Worm (Caenorhabditis elegans) whole organism, L2 larva: ENCODE data around the gene sqst-1.
A peak's percentile ranks its signal among the peaks of the same experiment; 100 is the strongest.

Experiments used
- C34F6.9 ChIP-seq: fragments of 150-350 bp; optimal IDR thresholded peaks from 2 replicates; lab custom pipeline; 2014; ENCODE audit warnings: missing biosample characterization, missing genetic modification characterization
- F13H6.1 ChIP-seq: sonication (generic microtip); optimal IDR thresholded peaks from 2 replicates; lab custom pipeline; 2016; ENCODE audit warnings: missing genetic modification characterization, missing compliant biosample characterization
- R02D3.7 ChIP-seq: fragments of 150-350 bp; optimal IDR thresholded peaks from 2 replicates; lab custom pipeline; 2014; ENCODE audit warnings: missing biosample characterization, missing genetic modification characterization
- Y55F3AM.14 ChIP-seq: fragments of 200-800 bp; sonication (Bioruptor generic); optimal IDR thresholded peaks from 2 replicates; lab custom pipeline; 2018; ENCODE audit warnings: mild to moderate bottlenecking, missing genetic modification characterization, missing compliant biosample characterization
- alr-1 ChIP-seq: fragments of 150-350 bp; optimal IDR thresholded peaks from 2 replicates; lab custom pipeline; 2014; ENCODE audit warnings: missing biosample characterization, missing genetic modification characterization
- blmp-1 ChIP-seq: sonication (generic microtip); optimal IDR thresholded peaks from 2 replicates; lab custom pipeline; 2017; ENCODE audit warnings: missing genetic modification characterization, mild to moderate bottlenecking, missing compliant biosample characterization, antibody characterized with exemption, moderate library complexity; ENCODE audit not compliant: insufficient read depth
- ceh-16 ChIP-seq: fragments of 150-350 bp; optimal IDR thresholded peaks from 2 replicates; lab custom pipeline; 2014; ENCODE audit warnings: missing biosample characterization, missing genetic modification characterization
- ceh-82 ChIP-seq: fragments of 150-350 bp; optimal IDR thresholded peaks from 2 replicates; lab custom pipeline; 2014; ENCODE audit warnings: missing biosample characterization, missing genetic modification characterization
- crh-2 ChIP-seq: sonication (generic microtip); optimal IDR thresholded peaks from 2 replicates; lab custom pipeline; 2017; ENCODE audit warnings: missing biosample characterization, missing genetic modification characterization
- dmd-4 ChIP-seq: sonication (generic microtip); optimal IDR thresholded peaks from 2 replicates; lab custom pipeline; 2017; ENCODE audit warnings: missing biosample characterization, missing genetic modification characterization
- egl-27 ChIP-seq: sonication (generic microtip); optimal IDR thresholded peaks from 3 replicates; lab custom pipeline; 2017; ENCODE audit warnings: missing biosample characterization, missing genetic modification reagents, missing genetic modification characterization
- elt-1 ChIP-seq: fragments of 150-350 bp; optimal IDR thresholded peaks from 2 replicates; lab custom pipeline; 2014; ENCODE audit warnings: missing biosample characterization, missing genetic modification characterization
- fos-1 ChIP-seq: fragments of 150-350 bp; optimal IDR thresholded peaks from 2 replicates; lab custom pipeline; 2014; ENCODE audit warnings: missing biosample characterization, missing genetic modification characterization
- lin-11 ChIP-seq: fragments of 150-350 bp; sonication (generic microtip); optimal IDR thresholded peaks from 2 replicates; lab custom pipeline; 2014; ENCODE audit warnings: missing biosample characterization, missing genetic modification characterization, inconsistent platforms, mixed read lengths
- lin-13 ChIP-seq: fragments of 150-350 bp; optimal IDR thresholded peaks from 2 replicates; lab custom pipeline; 2014; ENCODE audit warnings: missing biosample characterization, missing genetic modification reagents, missing genetic modification characterization
- lin-39 ChIP-seq: fragments of 150-350 bp; optimal IDR thresholded peaks from 2 replicates; lab custom pipeline; 2014; ENCODE audit warnings: missing biosample characterization, missing genetic modification reagents, missing genetic modification characterization
- lsy-2 ChIP-seq, 2 experiments: fragments of 150-350 bp in 1 of 2; sonication (generic microtip) in 1 of 2; optimal IDR thresholded peaks; 2 replicates each; lab custom pipeline; 2014 to 2017; ENCODE audit warnings: missing biosample characterization in 2 of 2, missing genetic modification characterization in 2 of 2
- mab-5 ChIP-seq: fragments of 150-350 bp; optimal IDR thresholded peaks from 2 replicates; lab custom pipeline; 2014; ENCODE audit warnings: missing biosample characterization, missing genetic modification characterization
- mbf-1 ChIP-seq: sonication (generic microtip); optimal IDR thresholded peaks from 2 replicates; lab custom pipeline; 2017; ENCODE audit warnings: missing biosample characterization, missing genetic modification characterization
- nhr-10 ChIP-seq: sonication (generic microtip); optimal IDR thresholded peaks from 2 replicates; lab custom pipeline; 2017; ENCODE audit warnings: missing biosample characterization, missing genetic modification characterization
- nhr-11 ChIP-seq: fragments of 150-350 bp; optimal IDR thresholded peaks from 2 replicates; lab custom pipeline; 2014; ENCODE audit warnings: missing biosample characterization, missing genetic modification characterization
- nhr-12 ChIP-seq: fragments of 150-350 bp; optimal IDR thresholded peaks from 2 replicates; lab custom pipeline; 2014; ENCODE audit warnings: missing biosample characterization, missing genetic modification characterization
- nhr-129 ChIP-seq: fragments of 150-350 bp; optimal IDR thresholded peaks from 2 replicates; lab custom pipeline; 2014; ENCODE audit warnings: missing biosample characterization, missing genetic modification characterization
- nhr-23 ChIP-seq: fragments of 150-350 bp; optimal IDR thresholded peaks from 2 replicates; lab custom pipeline; 2014; ENCODE audit warnings: missing biosample characterization, missing genetic modification reagents, missing genetic modification characterization
- nhr-237 ChIP-seq: fragments of 150-350 bp; optimal IDR thresholded peaks from 2 replicates; lab custom pipeline; 2014; ENCODE audit warnings: missing biosample characterization, missing genetic modification characterization
- nhr-25 ChIP-seq: fragments of 150-350 bp; sonication (generic microtip); optimal IDR thresholded peaks from 3 replicates; lab custom pipeline; 2014; ENCODE audit warnings: missing biosample characterization, missing genetic modification characterization
- nhr-6 ChIP-seq: fragments of 150-350 bp; optimal IDR thresholded peaks from 2 replicates; lab custom pipeline; 2014; ENCODE audit warnings: missing biosample characterization, missing genetic modification characterization
- skn-1 ChIP-seq: sonication (generic microtip); optimal IDR thresholded peaks from 2 replicates; lab custom pipeline; 2017; ENCODE audit warnings: missing biosample characterization, missing genetic modification characterization
- sma-3 ChIP-seq: sonication (generic microtip); optimal IDR thresholded peaks from 2 replicates; lab custom pipeline; 2016; ENCODE audit warnings: missing genetic modification reagents, missing genetic modification characterization, missing compliant biosample characterization
- sma-9 ChIP-seq, 2 experiments: fragments of 150-350 bp in 1 of 2; sonication (generic microtip) in 1 of 2; optimal IDR thresholded peaks; 2 replicates each; lab custom pipeline; 2014 to 2016; ENCODE audit warnings: missing genetic modification characterization in 2 of 2, mild to moderate bottlenecking in 1 of 2, missing biosample characterization in 1 of 2, missing compliant biosample characterization in 1 of 2, missing genetic modification reagents in 1 of 2, moderate library complexity in 1 of 2
- snpc-4 ChIP-seq: fragments of 150-350 bp; optimal IDR thresholded peaks from 2 replicates; lab custom pipeline; 2014; ENCODE audit warnings: missing biosample characterization, missing genetic modification characterization
- unc-39 ChIP-seq: fragments of 150-350 bp; optimal IDR thresholded peaks from 2 replicates; lab custom pipeline; 2014; ENCODE audit warnings: missing biosample characterization, missing genetic modification characterization
- unc-62 ChIP-seq: fragments of 150-350 bp; optimal IDR thresholded peaks from 2 replicates; lab custom pipeline; 2014; ENCODE audit warnings: missing biosample characterization, missing genetic modification reagents, missing genetic modification characterization
- ztf-1 ChIP-seq: fragments of 200-800 bp; sonication (Bioruptor generic); conservative IDR thresholded peaks from 2 replicates; pipeline ENCODE4 v1.3.6; 2022; ENCODE audit warnings: missing genetic modification characterization, missing compliant biosample characterization
- ztf-11 ChIP-seq: sonication (generic microtip); optimal IDR thresholded peaks from 2 replicates; lab custom pipeline; 2017; ENCODE audit warnings: missing biosample characterization, missing genetic modification characterization
- ztf-4 ChIP-seq: fragments of 150-350 bp; optimal IDR thresholded peaks from 2 replicates; lab custom pipeline; 2014; ENCODE audit warnings: missing biosample characterization, missing genetic modification characterization

sqst-1 gene

DNA sequence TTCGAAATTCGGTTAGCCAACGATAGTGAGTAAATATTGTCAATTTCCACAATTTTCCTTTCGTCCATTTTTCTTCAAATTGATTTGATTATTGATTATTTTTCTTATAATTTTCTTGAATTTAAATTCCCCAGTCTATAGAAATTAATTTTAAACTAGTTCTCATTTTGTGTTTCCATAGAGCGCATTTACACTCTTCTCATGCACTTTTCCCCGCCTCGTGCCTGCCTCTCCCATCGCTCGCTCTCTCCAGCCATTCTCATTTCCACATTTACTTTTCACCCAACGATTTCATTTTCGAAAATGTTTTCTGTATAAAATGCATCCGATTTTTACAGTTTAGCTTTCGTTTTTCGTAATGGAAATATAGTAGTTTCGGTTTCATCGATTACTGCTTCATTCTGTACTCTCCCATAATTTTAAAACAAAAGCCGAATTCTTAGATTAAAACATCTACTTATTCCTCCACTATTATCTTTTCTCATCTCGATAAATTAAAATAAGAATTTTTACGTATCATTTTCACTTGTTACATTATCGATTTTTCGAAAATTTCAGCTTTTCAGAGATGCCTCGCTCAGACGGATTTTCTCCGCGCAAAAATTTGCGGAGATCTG, 44.9 kb downstream of the sqst-1 start, which contains the start of gene lex-1 (continued):
- TF ChIP-seq ceh-82 (tag; lab: Kevin White, UChicago) (no peak), nhr-6 (no peak), nhr-129 (tag; lab: Kevin White, UChicago) (peak; percentile 71), ztf-4 (tag; lab: Kevin White, UChicago) (no peak), blmp-1 (tag; lab: Kevin White, UChicago) (no peak), mab-5 (tag; lab: Kevin White, UChicago) (no peak), nhr-12 (no peak), ztf-1 (no peak), dmd-4 (tag; lab: Kevin White, UChicago) (no peak), snpc-4 (no peak), nhr-25 (tag; lab: Kevin White, UChicago) (no peak), lin-13 (GFP tag; lab: Kevin White, UChicago) (peak; percentile 34), elt-1 (no peak), nhr-11 (tag; lab: Kevin White, UChicago) (no peak), lin-39 (tag; lab: Kevin White, UChicago) (no peak), lin-11 (tag; lab: Kevin White, UChicago) (no peak), Y55F3AM.14 (GFP tag; lab: Kevin White, UChicago) (no peak), mbf-1 (tag; lab: Kevin White, UChicago) (no peak), unc-62 (no peak), sma-9 (GFP tag; optimal IDR thresholded peaks at IDR 0.05; lab: Kevin White, UChicago) (no peak), sma-9 (tag; optimal IDR thresholded peaks at IDR 0.05; lab: Kevin White, UChicago) (no peak), C34F6.9 (tag; lab: Kevin White, UChicago) (peak; percentile 60), nhr-23 (tag; lab: Kevin White, UChicago) (no peak), egl-27 (no peak), skn-1 (tag; lab: Kevin White, UChicago) (no peak), alr-1 (tag; lab: Kevin White, UChicago) (no peak)

DNA sequence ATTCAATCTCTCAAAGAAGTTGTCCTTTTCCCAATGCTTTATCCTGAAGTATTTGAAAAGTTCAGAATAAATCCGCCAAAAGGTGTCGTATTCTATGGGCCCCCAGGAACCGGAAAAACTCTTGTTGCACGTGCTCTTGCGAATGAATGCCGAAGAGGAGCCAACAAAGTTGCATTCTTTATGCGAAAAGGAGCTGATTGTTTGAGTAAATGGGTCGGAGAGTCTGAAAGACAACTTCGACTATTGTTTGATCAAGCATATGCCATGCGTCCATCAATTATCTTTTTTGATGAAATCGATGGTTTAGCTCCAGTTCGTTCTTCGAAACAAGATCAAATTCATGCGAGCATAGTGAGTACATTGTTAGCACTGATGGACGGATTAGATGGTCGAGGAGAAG, 46.7 kb downstream of the sqst-1 start:
- TF ChIP-seq nhr-10 (tag; lab: Kevin White, UChicago) = no peak
- TF ChIP-seq fos-1 (tag; lab: Kevin White, UChicago) = no peak
- TF ChIP-seq elt-1 = no peak
- no peak for TF ChIP-seq mab-5 (tag; lab: Kevin White, UChicago)
- no peak for TF ChIP-seq crh-2 (tag; lab: Kevin White, UChicago)
- no peak for TF ChIP-seq ceh-16
- TF ChIP-seq unc-39 (tag; lab: Kevin White, UChicago) = no peak
- no peak for TF ChIP-seq C34F6.9 (tag; lab: Kevin White, UChicago)
- TF ChIP-seq F13H6.1 (tag; lab: Kevin White, UChicago) = no peak
- no peak for TF ChIP-seq R02D3.7 (tag; lab: Kevin White, UChicago)
- TF ChIP-seq nhr-237 (tag; lab: Kevin White, UChicago) = no peak
- no peak for TF ChIP-seq lin-39 (tag; lab: Kevin White, UChicago)
- TF ChIP-seq ztf-11 (tag; lab: Kevin White, UChicago) = no peak
- TF ChIP-seq, all 48 proteins: peak for 0

DNA sequence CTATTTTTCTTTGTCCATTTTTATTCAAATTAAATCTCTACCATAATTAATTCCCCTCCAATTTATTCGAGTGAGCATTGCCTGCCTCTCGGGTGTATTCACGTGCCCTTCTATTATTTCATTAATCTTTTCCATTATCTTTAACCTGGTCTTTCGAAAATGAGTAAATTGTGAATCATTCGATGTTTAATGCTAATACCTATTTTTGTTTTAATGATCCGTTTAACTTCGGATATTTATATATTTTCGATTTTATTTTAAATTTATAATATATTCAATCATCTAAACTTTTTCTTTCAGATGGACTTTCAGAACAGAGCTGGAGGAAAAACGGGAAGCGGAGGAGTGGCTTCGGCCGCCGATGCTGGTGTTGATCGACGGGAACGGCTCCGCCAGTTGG, 50.1 kb downstream of the sqst-1 start, which contains the start of gene repo-1:
Gene repo-1, plus strand, starts transcription at position 301 of the 400 bp plus-strand sequence.
- TF ChIP-seq lin-39 (tag; lab: Kevin White, UChicago) (no peak), sma-3 (GFP tag; lab: Kevin White, UChicago) (no peak), Y55F3AM.14 (GFP tag; lab: Kevin White, UChicago) (no peak), nhr-6 (no peak), crh-2 (tag; lab: Kevin White, UChicago) (no peak), nhr-12 (no peak), snpc-4 (no peak), F13H6.1 (tag; lab: Kevin White, UChicago) (no peak), ztf-11 (tag; lab: Kevin White, UChicago) (no peak), alr-1 (tag; lab: Kevin White, UChicago) (no peak), mab-5 (tag; lab: Kevin White, UChicago) (no peak), egl-27 (no peak), lin-13 (GFP tag; lab: Kevin White, UChicago) (no peak), nhr-23 (tag; lab: Kevin White, UChicago) (no peak), R02D3.7 (tag; lab: Kevin White, UChicago) (no peak), nhr-129 (tag; lab: Kevin White, UChicago) (no peak), lsy-2 (tag; optimal IDR thresholded peaks at IDR 0.05; lab: Kevin White, UChicago) (no peak)
